Worm (Caenorhabditis elegans) whole organism, early embryonic: ENCODE data around the gene plpp-1.2.

ENCODE experiments used
- B0310.2 ChIP-seq: sonication (generic microtip); optimal IDR thresholded peaks from 2 replicates; lab custom pipeline; 2016; ENCODE audit warnings: mild to moderate bottlenecking, missing genetic modification characterization, missing compliant biosample characterization
- F13C5.2 ChIP-seq: sonication (generic microtip); optimal IDR thresholded peaks from 2 replicates; lab custom pipeline; 2017; ENCODE audit warnings: mild to moderate bottlenecking, missing genetic modification characterization, inconsistent platforms, missing compliant biosample characterization
- aly-1 ChIP-seq: sonication (generic microtip); optimal IDR thresholded peaks from 2 replicates; lab custom pipeline; 2016; ENCODE audit warnings: missing genetic modification characterization, missing compliant biosample characterization
- ama-1 ChIP-seq: fragments of 150-350 bp; optimal IDR thresholded peaks from 2 replicates; lab custom pipeline; 2014
- ceh-13 ChIP-seq: fragments of 200-800 bp; sonication (Bioruptor generic); optimal IDR thresholded peaks from 2 replicates; lab custom pipeline; 2018; ENCODE audit warnings: mild to moderate bottlenecking, missing genetic modification characterization, missing compliant biosample characterization
- ceh-36 ChIP-seq: sonication (generic microtip); optimal IDR thresholded peaks from 2 replicates; lab custom pipeline; 2016; ENCODE audit warnings: missing genetic modification characterization, inconsistent platforms, missing compliant biosample characterization
- ets-7 ChIP-seq: sonication (generic microtip); optimal IDR thresholded peaks from 2 replicates; lab custom pipeline; 2016; ENCODE audit warnings: missing genotype, missing genetic modification characterization, missing compliant biosample characterization
- flt-1 ChIP-seq: fragments of 200-800 bp; sonication (Bioruptor generic); IDR thresholded peaks from 2 replicates; pipeline ENCODE4 v1.3.6; 2022; ENCODE audit warnings: missing genetic modification characterization, missing compliant biosample characterization
- hmbx-1 ChIP-seq: sonication (generic microtip); optimal IDR thresholded peaks from 2 replicates; lab custom pipeline; 2016; ENCODE audit warnings: mild to moderate bottlenecking, missing genetic modification characterization, missing compliant biosample characterization
- hmg-4 ChIP-seq: fragments of 200-800 bp; sonication (Bioruptor generic); optimal IDR thresholded peaks from 2 replicates; lab custom pipeline; 2018; ENCODE audit warnings: mild to moderate bottlenecking, missing genetic modification characterization, missing compliant biosample characterization
- hnd-1 ChIP-seq: sonication (generic microtip); optimal IDR thresholded peaks from 2 replicates; lab custom pipeline; 2016; ENCODE audit warnings: missing genetic modification characterization, missing compliant biosample characterization
- pes-1 ChIP-seq: fragments of 200-800 bp; sonication (Bioruptor generic); IDR thresholded peaks from 2 replicates; pipeline ENCODE4 v1.3.6; 2022; ENCODE audit warnings: missing genetic modification reagents, missing genetic modification characterization, missing compliant biosample characterization
- scrt-1 ChIP-seq: fragments of 200-800 bp; sonication (Bioruptor generic); IDR thresholded peaks from 2 replicates; pipeline ENCODE4 v1.3.6; 2022; ENCODE audit warnings: missing genetic modification characterization, missing compliant biosample characterization
- sea-1 ChIP-seq: fragments of 200-800 bp; sonication (Bioruptor generic); conservative IDR thresholded peaks from 2 replicates; pipeline ENCODE4 v1.3.6; 2022; ENCODE audit warnings: missing genetic modification characterization, missing compliant biosample characterization
- tbx-11 ChIP-seq: fragments of 200-800 bp; sonication (Bioruptor generic); IDR thresholded peaks from 2 replicates; pipeline ENCODE4 v1.3.6; 2022; ENCODE audit warnings: missing genetic modification characterization, missing compliant biosample characterization
- tbx-37 ChIP-seq: fragments of 200-800 bp; sonication (Bioruptor generic); conservative IDR thresholded peaks from 2 replicates; pipeline ENCODE4 v1.3.6; 2022; ENCODE audit warnings: missing genetic modification reagents, missing genetic modification characterization, missing compliant biosample characterization
- tra-4 ChIP-seq: sonication (generic microtip); optimal IDR thresholded peaks from 2 replicates; lab custom pipeline; 2017; ENCODE audit warnings: missing genetic modification characterization, missing compliant biosample characterization

The plpp-1.2 gene

ce11 chrII:6453341-6453806 lies 31.9 kb upstream of the plpp-1.2 start, which contains the start of gene atg-16.2:
Gene atg-16.2, minus strand, starts transcription at chrII:6453391.
- peak; percentile 11 for TF ChIP-seq ceh-36 (tag; lab: Kevin White, UChicago)
- no peak for TF ChIP-seq flt-1 (GFP tag; lab: Robert Waterston, UW)
- TF ChIP-seq ets-7 (tag; lab: Kevin White, UChicago): no peak
- TF ChIP-seq ama-1: no peak

ce11 chrII:6454671-6455070 lies 30.6 kb upstream of the plpp-1.2 start, which contains the start of gene aptf-1:
Gene aptf-1, plus strand, starts transcription at chrII:6454971.
- TF ChIP-seq pes-1 (no peak), hmg-4 (GFP tag; lab: Kevin White, UChicago) (no peak), aly-1 (tag; lab: Kevin White, UChicago) (no peak), hmbx-1 (tag; lab: Kevin White, UChicago) (no peak), sea-1 (GFP tag; lab: Robert Waterston, UW) (no peak), ceh-13 (no peak), B0310.2 (tag; lab: Kevin White, UChicago) (no peak), hnd-1 (tag; lab: Kevin White, UChicago) (no peak), ama-1 (no peak), tra-4 (tag; lab: Kevin White, UChicago) (no peak), ets-7 (tag; lab: Kevin White, UChicago) (no peak), F13C5.2 (tag; lab: Kevin White, UChicago) (no peak), tbx-37 (no peak), ceh-36 (tag; lab: Kevin White, UChicago) (no peak), scrt-1 (no peak), flt-1 (GFP tag; lab: Robert Waterston, UW) (no peak), tbx-11 (GFP tag; lab: Robert Waterston, UW) (no peak)

ce11 chrII:6469340-6469739 lies 15.9 kb upstream of the plpp-1.2 start:
- TF ChIP-seq ama-1: no peak
- no peak for TF ChIP-seq tbx-37

ce11 chrII:6470985-6471384 lies 14.3 kb upstream of the plpp-1.2 start, which contains the start of gene dgk-5:
Gene dgk-5, minus strand, starts transcription at chrII:6471085.
- TF ChIP-seq ama-1 (no peak), tbx-37 (no peak), tbx-11 (GFP tag; lab: Robert Waterston, UW) (no peak), ceh-36 (tag; lab: Kevin White, UChicago) (no peak), tra-4 (tag; lab: Kevin White, UChicago) (no peak), sea-1 (GFP tag; lab: Robert Waterston, UW) (no peak), flt-1 (GFP tag; lab: Robert Waterston, UW) (no peak), hmg-4 (GFP tag; lab: Kevin White, UChicago) (no peak), ceh-13 (no peak), pes-1 (no peak), F13C5.2 (tag; lab: Kevin White, UChicago) (no peak), hmbx-1 (tag; lab: Kevin White, UChicago) (no peak), scrt-1 (no peak), aly-1 (tag; lab: Kevin White, UChicago) (no peak), hnd-1 (tag; lab: Kevin White, UChicago) (no peak), B0310.2 (tag; lab: Kevin White, UChicago) (no peak), ets-7 (tag; lab: Kevin White, UChicago) (no peak)

ce11 chrII:6475180-6475737 lies 10.0 kb upstream of the plpp-1.2 start, which contains the start of gene T28D9.16:
Gene T28D9.16, plus strand, starts transcription at chrII:6475687.
- TF ChIP-seq aly-1 (tag; lab: Kevin White, UChicago): no peak
- no peak for TF ChIP-seq ets-7 (tag; lab: Kevin White, UChicago)
- no peak for TF ChIP-seq tbx-11 (GFP tag; lab: Robert Waterston, UW)
- TF ChIP-seq tra-4 (tag; lab: Kevin White, UChicago): no peak
- no peak for TF ChIP-seq ama-1
- TF ChIP-seq B0310.2 (tag; lab: Kevin White, UChicago): no peak
- TF ChIP-seq hmbx-1 (tag; lab: Kevin White, UChicago): no peak
- TF ChIP-seq pes-1: no peak
- no peak for TF ChIP-seq F13C5.2 (tag; lab: Kevin White, UChicago)
- TF ChIP-seq hmg-4 (GFP tag; lab: Kevin White, UChicago): no peak
- no peak for TF ChIP-seq ceh-36 (tag; lab: Kevin White, UChicago)
- TF ChIP-seq flt-1 (GFP tag; lab: Robert Waterston, UW): no peak
- no peak for TF ChIP-seq sea-1 (GFP tag; lab: Robert Waterston, UW)
- TF ChIP-seq tbx-37: no peak
- no peak for TF ChIP-seq ceh-13
- no peak for TF ChIP-seq hnd-1 (tag; lab: Kevin White, UChicago)
- TF ChIP-seq scrt-1: no peak

- TF ChIP-seq F13C5.2 (tag; lab: Kevin White, UChicago) (no peak), hmbx-1 (tag; lab: Kevin White, UChicago) (no peak), ets-7 (tag; lab: Kevin White, UChicago) (no peak), tbx-37 (no peak), aly-1 (tag; lab: Kevin White, UChicago) (no peak)
Observed at ce11 chrII:6476655-6477054, 8.6 kb upstream of the plpp-1.2 start, which contains the start of gene T28D9.4. Gene T28D9.4, plus strand, starts transcription at chrII:6476955.

- no peak for TF ChIP-seq hmg-4 (GFP tag; lab: Kevin White, UChicago)
Observed at ce11 chrII:6482102-6482501, 3.2 kb upstream of the plpp-1.2 start, which contains the start of gene del-10. Gene del-10, minus strand, starts transcription at chrII:6482125.

- TF ChIP-seq B0310.2 (tag; lab: Kevin White, UChicago) (no peak), ceh-36 (tag; lab: Kevin White, UChicago) (no peak), ceh-13 (no peak), scrt-1 (no peak), hmbx-1 (tag; lab: Kevin White, UChicago) (no peak), ets-7 (tag; lab: Kevin White, UChicago) (no peak), hnd-1 (tag; lab: Kevin White, UChicago) (no peak), tra-4 (tag; lab: Kevin White, UChicago) (no peak), hmg-4 (GFP tag; lab: Kevin White, UChicago) (no peak), tbx-11 (GFP tag; lab: Robert Waterston, UW) (no peak), aly-1 (tag; lab: Kevin White, UChicago) (no peak), tbx-37 (no peak), ama-1 (no peak), flt-1 (GFP tag; lab: Robert Waterston, UW) (no peak)
Observed at ce11 chrII:6482762-6483161, 2.5 kb upstream of the plpp-1.2 start.
